Worm (Caenorhabditis elegans): Measurements from ENCODE around the gene grl-25.

DNA sequence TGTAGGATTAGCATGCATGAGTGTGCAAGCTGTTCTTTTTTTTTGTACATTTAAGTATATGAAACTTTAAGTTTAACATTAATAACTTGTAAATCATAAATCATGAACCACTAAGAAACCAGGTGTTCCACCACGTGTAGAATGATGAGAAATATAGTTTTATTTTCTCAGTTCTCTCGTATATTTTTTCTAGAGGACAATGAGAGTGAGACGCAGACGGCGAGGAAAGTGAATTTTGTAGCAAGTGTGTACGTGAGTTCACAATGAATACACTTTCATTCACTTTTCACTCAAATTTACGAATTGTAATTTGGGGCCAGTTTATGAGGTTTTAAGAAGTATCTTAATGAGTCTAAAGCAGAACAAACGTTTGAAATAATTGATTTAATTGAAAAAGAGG, 35.6 kb upstream of the grl-25 start:
- TF ChIP-seq ets-4 (tag; optimal IDR thresholded peaks at IDR 0.05) (no peak), ceh-9 (tag; optimal IDR thresholded peaks at IDR 0.05) (no peak), pha-2 (tag; optimal IDR thresholded peaks at IDR 0.05) (no peak), sdc-2 (tag; optimal IDR thresholded peaks at IDR 0.05) (no peak), pat-9 (tag; optimal IDR thresholded peaks at IDR 0.05) (no peak), ceh-19 (GFP tag; optimal IDR thresholded peaks at IDR 0.05) (no peak), ceh-22 (tag; optimal IDR thresholded peaks at IDR 0.05) (no peak), nhr-11 (tag; optimal IDR thresholded peaks at IDR 0.05) (no peak), pros-1 (tag; optimal IDR thresholded peaks at IDR 0.05) (no peak), pag-3 (tag; optimal IDR thresholded peaks at IDR 0.05; ENCODE audit: borderline replicate concordance) (no peak), elt-2 (tag; optimal IDR thresholded peaks at IDR 0.05) (no peak)
